Fruit fly (Drosophila melanogaster): ENCODE measurements around the gene CG14143.

dm6 chr3L:11182994-11183393 is 48.2 kb downstream of the CG14143 start:
- TF ChIP-seq pan (optimal IDR thresholded peaks at IDR 0.05) (no peak), CG9705 (GFP tag; optimal IDR thresholded peaks at IDR 0.05) (no peak), Dif (GFP tag; optimal IDR thresholded peaks at IDR 0.05; ENCODE audit: partially characterized antibody) (no peak), Myc (optimal IDR thresholded peaks at IDR 0.05) (no peak), fru (GFP tag; optimal IDR thresholded peaks at IDR 0.05) (no peak), lola (GFP tag; optimal IDR thresholded peaks at IDR 0.05) (no peak), dl (GFP tag; optimal IDR thresholded peaks at IDR 0.05; ENCODE audit: insufficient read depth in 1 of 2, partially characterized antibody in 2 of 2) (no peak), ey (GFP tag; optimal IDR thresholded peaks at IDR 0.05) (no peak)

All from whole organism, wandering third instar larva.